Worm (Caenorhabditis elegans) whole organism, L1 larva: ENCODE measurements around the gene C35A5.3.

Experiments used
- C16A3.4 ChIP-seq: fragments of 150-350 bp; optimal IDR thresholded peaks from 2 replicates; lab custom pipeline; 2014; ENCODE audit warnings: missing biosample characterization, missing genetic modification characterization
- elt-2 ChIP-seq: sonication (generic microtip); optimal IDR thresholded peaks from 2 replicates; lab custom pipeline; 2016; ENCODE audit warnings: missing genetic modification characterization, mild to moderate bottlenecking, inconsistent platforms, missing compliant biosample characterization, missing genetic modification reagents
- lin-15B ChIP-seq: fragments of 150-350 bp; sonication (generic microtip); optimal IDR thresholded peaks from 3 replicates; lab custom pipeline; 2014; ENCODE audit warnings: missing biosample characterization, missing genetic modification characterization
- lsy-2 ChIP-seq, 2 experiments: fragments of 150-350 bp; optimal IDR thresholded peaks; 2 replicates each; lab custom pipeline; 2014; ENCODE audit warnings: missing biosample characterization in 2 of 2, missing genetic modification characterization in 2 of 2

ce11 chrV:10525902-10526301 lies 24.7 kb upstream of the C35A5.3 start, which contains the start of the genes C35A5.8 and hda-11:
- TF ChIP-seq lin-15B (tag; lab: Kevin White, UChicago) (peak; percentile 8), lsy-2 (tag; optimal IDR thresholded peaks at IDR 0.05; lab: Kevin White, UChicago) (peak; percentile 54 to 61), C16A3.4 (tag; lab: Kevin White, UChicago) (peak; percentile 46), elt-2 (tag; lab: Kevin White, UChicago) (peak; percentile 79)
